Worm (Caenorhabditis elegans) whole organism, L1 larva: Measurements from ENCODE around the gene nspb-5.

Experiments
- C04F5.9 ChIP-seq: sonication (generic microtip); optimal IDR thresholded peaks from 2 replicates; lab custom pipeline; 2016; ENCODE audit warnings: missing genetic modification characterization, missing compliant biosample characterization
- C16A3.4 ChIP-seq: fragments of 150-350 bp; optimal IDR thresholded peaks from 2 replicates; lab custom pipeline; 2014; ENCODE audit warnings: missing biosample characterization, missing genetic modification characterization
- C34B4.2 ChIP-seq: sonication (generic microtip); optimal IDR thresholded peaks from 2 replicates; lab custom pipeline; 2017; ENCODE audit warnings: mild to moderate bottlenecking, missing genetic modification characterization, missing compliant biosample characterization
- F16B12.6 ChIP-seq: fragments of 150-350 bp; optimal IDR thresholded peaks from 2 replicates; lab custom pipeline; 2014; ENCODE audit warnings: missing biosample characterization, missing genetic modification characterization
- aha-1 ChIP-seq: fragments of 150-350 bp; optimal IDR thresholded peaks from 2 replicates; lab custom pipeline; 2014; ENCODE audit warnings: missing biosample characterization, missing genetic modification characterization
- ama-1 ChIP-seq: fragments of 150-350 bp; optimal IDR thresholded peaks from 2 replicates; lab custom pipeline; 2014
- blmp-1 ChIP-seq: fragments of 150-350 bp; optimal IDR thresholded peaks from 2 replicates; lab custom pipeline; 2014; ENCODE audit warnings: missing biosample characterization, missing genetic modification characterization
- ceh-8 ChIP-seq: fragments of 200-800 bp; sonication (Bioruptor generic); optimal IDR thresholded peaks from 2 replicates; lab custom pipeline; 2018; ENCODE audit warnings: mild to moderate bottlenecking, missing genetic modification characterization, moderate library complexity, missing compliant biosample characterization
- ceh-88 ChIP-seq: fragments of 200-800 bp; sonication (Bioruptor generic); IDR thresholded peaks from 2 replicates; pipeline ENCODE4 v1.3.6; 2022; ENCODE audit warnings: missing genetic modification characterization, missing compliant biosample characterization
- dpl-1 ChIP-seq, 3 experiments: fragments of 150-350 bp in 2 of 3; sonication (generic microtip) in 1 of 3; optimal IDR thresholded peaks; 2 replicates each; lab custom pipeline; 2014 to 2017; ENCODE audit warnings: missing biosample characterization in 3 of 3, missing genetic modification characterization in 3 of 3, missing genetic modification reagents in 3 of 3
- dsc-1 ChIP-seq: sonication (generic microtip); optimal IDR thresholded peaks from 2 replicates; lab custom pipeline; 2016; ENCODE audit warnings: mild to moderate bottlenecking, missing genetic modification characterization, missing compliant biosample characterization
- efl-1 ChIP-seq, 4 experiments: fragments of 150-350 bp; optimal IDR thresholded peaks in 3 of 4; peaks in 1 of 4; 1 replicate in 1 of 4; 2 replicates in 3 of 4; lab custom pipeline; 2014; ENCODE audit warnings: missing biosample characterization in 2 of 4, missing genetic modification characterization in 2 of 4, missing genetic modification reagents in 2 of 4
- efl-3 ChIP-seq: fragments of 200-800 bp; sonication (Bioruptor generic); optimal IDR thresholded peaks from 2 replicates; lab custom pipeline; 2018; ENCODE audit warnings: mild to moderate bottlenecking, missing genetic modification characterization, missing compliant biosample characterization
- egl-13 ChIP-seq: sonication (generic microtip); optimal IDR thresholded peaks from 2 replicates; lab custom pipeline; 2016; ENCODE audit warnings: missing genotype, missing genetic modification reagents, missing genetic modification characterization, missing compliant biosample characterization
- elt-3 ChIP-seq, 6 experiments: fragments of 150-350 bp in 1 of 6; sonication (generic microtip); optimal IDR thresholded peaks; 2 replicates each; lab custom pipeline; 2017 to 2018; ENCODE audit warnings: missing biosample characterization in 6 of 6, missing genetic modification characterization in 6 of 6, inconsistent platforms in 1 of 6
- ets-5 ChIP-seq: fragments of 200-800 bp; sonication (Bioruptor generic); IDR thresholded peaks from 2 replicates; pipeline ENCODE4 v1.3.6; 2022; ENCODE audit warnings: missing genetic modification characterization, missing compliant biosample characterization
- fkh-4 ChIP-seq: sonication (generic microtip); optimal IDR thresholded peaks from 2 replicates; lab custom pipeline; 2016; ENCODE audit warnings: missing compliant biosample characterization, missing genetic modification characterization, borderline replicate concordance
- fkh-8 ChIP-seq: sonication (generic microtip); optimal IDR thresholded peaks from 2 replicates; lab custom pipeline; 2016; ENCODE audit warnings: mild to moderate bottlenecking, missing genetic modification characterization, missing compliant biosample characterization
- grh-1 ChIP-seq: fragments of 200-800 bp; sonication (Bioruptor generic); IDR thresholded peaks from 2 replicates; pipeline ENCODE4 v1.3.6; 2022; ENCODE audit warnings: missing genetic modification reagents, missing genetic modification characterization, missing compliant biosample characterization
- hpl-2 ChIP-seq: fragments of 150-350 bp; optimal IDR thresholded peaks from 2 replicates; lab custom pipeline; 2014; ENCODE audit warnings: missing biosample characterization, missing genetic modification reagents, missing genetic modification characterization
- isw-1 ChIP-seq: fragments of 200-800 bp; sonication (Bioruptor generic); IDR thresholded peaks from 2 replicates; pipeline ENCODE4 v1.3.6; 2022; ENCODE audit warnings: missing genetic modification characterization, missing compliant biosample characterization
- lin-35 ChIP-seq, 2 experiments: fragments of 150-350 bp; optimal IDR thresholded peaks; 2 replicates each; lab custom pipeline; 2014; ENCODE audit warnings: missing biosample characterization in 2 of 2, missing genetic modification characterization in 2 of 2, missing genetic modification reagents in 2 of 2
- lin-39 ChIP-seq: fragments of 150-350 bp; optimal IDR thresholded peaks from 2 replicates; lab custom pipeline; 2014; ENCODE audit warnings: missing biosample characterization, missing genetic modification reagents, missing genetic modification characterization
- lir-3 ChIP-seq: sonication (generic microtip); optimal IDR thresholded peaks from 2 replicates; lab custom pipeline; 2016; ENCODE audit warnings: mild to moderate bottlenecking, missing genetic modification characterization, moderate library complexity, missing compliant biosample characterization; ENCODE audit not compliant: poor library complexity
- lsy-2 ChIP-seq, 2 experiments: fragments of 150-350 bp; optimal IDR thresholded peaks; 2 replicates each; lab custom pipeline; 2014; ENCODE audit warnings: missing biosample characterization in 2 of 2, missing genetic modification characterization in 2 of 2
- mef-2 ChIP-seq: fragments of 150-350 bp; optimal IDR thresholded peaks from 2 replicates; lab custom pipeline; 2014; ENCODE audit warnings: missing biosample characterization, missing genetic modification characterization
- mep-1 ChIP-seq: fragments of 150-350 bp; optimal IDR thresholded peaks from 2 replicates; lab custom pipeline; 2014; ENCODE audit warnings: missing biosample characterization, missing genetic modification characterization
- nhr-19 ChIP-seq: fragments of 200-800 bp; sonication (Bioruptor generic); conservative IDR thresholded peaks from 2 replicates; pipeline ENCODE4 v1.3.6; 2022; ENCODE audit warnings: missing genetic modification characterization, missing compliant biosample characterization
- nhr-20 ChIP-seq: sonication (generic microtip); optimal IDR thresholded peaks from 2 replicates; lab custom pipeline; 2016; ENCODE audit warnings: mild to moderate bottlenecking, missing genetic modification characterization, missing compliant biosample characterization
- nhr-237 ChIP-seq: fragments of 150-350 bp; optimal IDR thresholded peaks from 2 replicates; lab custom pipeline; 2014; ENCODE audit warnings: missing biosample characterization, missing genetic modification characterization
- nhr-28 ChIP-seq: fragments of 150-350 bp; optimal IDR thresholded peaks from 2 replicates; lab custom pipeline; 2014; ENCODE audit warnings: missing biosample characterization, missing genetic modification characterization
- nhr-71 ChIP-seq: sonication (generic microtip); optimal IDR thresholded peaks from 2 replicates; lab custom pipeline; 2016; ENCODE audit warnings: mild to moderate bottlenecking, missing genetic modification characterization, moderate library complexity, missing compliant biosample characterization
- nhr-76 ChIP-seq: sonication (generic microtip); optimal IDR thresholded peaks from 2 replicates; lab custom pipeline; 2017; ENCODE audit warnings: missing biosample characterization, missing genetic modification characterization
- nhr-84 ChIP-seq: sonication (generic microtip); optimal IDR thresholded peaks from 2 replicates; lab custom pipeline; 2017; ENCODE audit warnings: missing biosample characterization, missing genetic modification characterization
- nhr-85 ChIP-seq: sonication (generic microtip); peaks from one replicate; lab custom pipeline; 2016; ENCODE audit warnings: missing genetic modification characterization, inconsistent platforms, missing compliant biosample characterization
- pax-3 ChIP-seq: fragments of 200-800 bp; sonication (Bioruptor generic); optimal IDR thresholded peaks from 2 replicates; lab custom pipeline; 2018; ENCODE audit warnings: mild to moderate bottlenecking, missing genetic modification characterization, moderate library complexity, missing compliant biosample characterization
- rnt-1 ChIP-seq: sonication (generic microtip); optimal IDR thresholded peaks from 2 replicates; lab custom pipeline; 2016; ENCODE audit warnings: mild to moderate bottlenecking, missing genetic modification characterization, moderate library complexity, missing compliant biosample characterization
- skn-1 ChIP-seq: fragments of 150-350 bp; optimal IDR thresholded peaks from 2 replicates; lab custom pipeline; 2014; ENCODE audit warnings: missing biosample characterization, missing genetic modification characterization
- sptf-1 ChIP-seq: fragments of 150-350 bp; optimal IDR thresholded peaks from 2 replicates; lab custom pipeline; 2014; ENCODE audit warnings: missing biosample characterization, missing genetic modification characterization
- sup-37 ChIP-seq: fragments of 200-800 bp; sonication (Bioruptor generic); optimal IDR thresholded peaks from 2 replicates; lab custom pipeline; 2018; ENCODE audit warnings: mild to moderate bottlenecking, missing genetic modification characterization, missing compliant biosample characterization
- swsn-7 ChIP-seq: sonication (generic microtip); optimal IDR thresholded peaks from 2 replicates; lab custom pipeline; 2016; ENCODE audit warnings: missing genetic modification characterization, missing compliant biosample characterization
- tbx-2 ChIP-seq: sonication (generic microtip); optimal IDR thresholded peaks from 2 replicates; lab custom pipeline; 2016; ENCODE audit warnings: missing genetic modification characterization, missing compliant biosample characterization
- tlp-1 ChIP-seq: fragments of 150-350 bp; optimal IDR thresholded peaks from 2 replicates; lab custom pipeline; 2014; ENCODE audit warnings: missing biosample characterization, missing genetic modification characterization
- unc-30 ChIP-seq: sonication (generic microtip); optimal IDR thresholded peaks from 2 replicates; lab custom pipeline; 2017; ENCODE audit warnings: missing biosample characterization, missing genetic modification characterization
- unc-62 ChIP-seq: fragments of 150-350 bp; optimal IDR thresholded peaks from 2 replicates; lab custom pipeline; 2014; ENCODE audit warnings: missing biosample characterization, missing genetic modification reagents, missing genetic modification characterization
- unc-86 ChIP-seq: sonication (generic microtip); optimal IDR thresholded peaks from 2 replicates; lab custom pipeline; 2016; ENCODE audit warnings: missing genetic modification characterization, missing compliant biosample characterization
- unc-98 ChIP-seq: fragments of 200-800 bp; sonication (Bioruptor generic); IDR thresholded peaks from 2 replicates; pipeline ENCODE4 v1.3.6; 2022; ENCODE audit warnings: missing genetic modification characterization, missing compliant biosample characterization
- vab-15 ChIP-seq: sonication (generic microtip); optimal IDR thresholded peaks from 2 replicates; lab custom pipeline; 2017; ENCODE audit warnings: missing genotype, mild to moderate bottlenecking, missing genetic modification characterization, missing compliant biosample characterization
- xbp-1 ChIP-seq: sonication (generic microtip); optimal IDR thresholded peaks from 2 replicates; lab custom pipeline; 2016; ENCODE audit warnings: missing genetic modification characterization, missing compliant biosample characterization
- zag-1 ChIP-seq: fragments of 150-350 bp; optimal IDR thresholded peaks from 2 replicates; lab custom pipeline; 2014; ENCODE audit warnings: missing biosample characterization, missing genetic modification characterization
- ztf-11 ChIP-seq, 2 experiments: sonication (generic microtip); optimal IDR thresholded peaks; 2 replicates each; lab custom pipeline; 2016 to 2017; ENCODE audit warnings: missing genetic modification characterization in 2 of 2, missing biosample characterization in 1 of 2, missing compliant biosample characterization in 1 of 2
- ztf-4 ChIP-seq: fragments of 150-350 bp; optimal IDR thresholded peaks from 2 replicates; lab custom pipeline; 2014; ENCODE audit warnings: missing biosample characterization, missing genetic modification characterization

nspb-5 gene

DNA sequence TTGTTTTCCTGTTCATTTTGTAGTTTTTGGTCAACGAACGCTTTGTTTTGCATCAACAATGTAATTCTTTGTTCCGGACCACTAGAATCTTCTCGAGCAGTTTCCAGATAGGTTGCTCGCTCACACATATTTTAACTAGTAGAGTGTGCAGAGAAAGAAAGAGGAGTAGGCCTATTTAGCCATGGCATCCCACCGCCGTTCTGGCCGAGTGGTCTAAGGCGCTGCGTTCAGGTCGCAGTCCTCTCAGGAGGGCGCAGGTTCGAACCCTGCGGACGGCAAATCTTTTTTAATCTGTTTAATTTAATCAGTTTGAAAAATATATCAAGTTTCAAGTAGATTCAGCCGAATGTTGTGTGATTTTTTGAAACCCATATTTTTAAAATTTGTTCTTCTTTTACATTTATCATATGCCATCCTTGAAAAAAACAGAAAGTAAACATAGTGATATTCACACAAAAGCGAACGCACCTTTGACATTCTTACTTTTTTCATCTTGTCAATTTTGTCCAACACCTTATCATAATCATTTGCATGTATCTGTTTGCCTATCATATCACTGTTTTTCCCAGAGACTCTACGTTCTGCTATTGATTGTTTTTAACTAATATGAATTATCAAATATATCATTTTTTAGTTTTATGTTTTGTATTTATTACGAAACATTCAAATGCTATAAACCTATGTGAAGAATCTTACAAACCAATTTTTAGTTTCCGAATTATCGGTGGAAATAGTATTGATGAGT lies 42.0 kb upstream of the nspb-5 start, which contains the start of gene try-3:
Gene try-3, plus strand, starts transcription at position 532 of the 745 bp plus-strand sequence.
- TF ChIP-seq efl-1 (optimal IDR thresholded peaks at IDR 0.05; lab: Kevin White, UChicago): peak; percentile 60 to 72
- TF ChIP-seq efl-1 (GFP tag; optimal IDR thresholded peaks at IDR 0.05 in 1 of 2; lab: Kevin White, UChicago): peak; percentile 56 to 95
- no peak for TF ChIP-seq C04F5.9
- TF ChIP-seq ets-5 (GFP tag; lab: Robert Waterston, UW): no peak
- TF ChIP-seq sup-37 (GFP tag; lab: Kevin White, UChicago): no peak
- TF ChIP-seq nhr-237: peak; percentile 22
- peak; percentile 55 for TF ChIP-seq ceh-8 (GFP tag; lab: Kevin White, UChicago)
- TF ChIP-seq xbp-1 (tag; lab: Kevin White, UChicago): peak; percentile 62
- TF ChIP-seq isw-1: peak; percentile 30
- peak; percentile 60 for TF ChIP-seq nhr-19 (GFP tag; lab: Robert Waterston, UW)
- peak; percentile 65 for TF ChIP-seq C16A3.4 (tag; lab: Kevin White, UChicago)
- peak; percentile 46 to 59 (median 48) for TF ChIP-seq dpl-1 (GFP tag; optimal IDR thresholded peaks at IDR 0.05; lab: Kevin White, UChicago)
- no peak for TF ChIP-seq C34B4.2
- TF ChIP-seq grh-1 (GFP tag; lab: Robert Waterston, UW): peak; percentile 52
- TF ChIP-seq unc-98: no peak
- TF ChIP-seq unc-86 (tag; lab: Kevin White, UChicago): peak; percentile 50
- peak; percentile 64 for TF ChIP-seq tbx-2 (tag; lab: Kevin White, UChicago)
- no peak for TF ChIP-seq ztf-4 (tag; lab: Kevin White, UChicago)
- TF ChIP-seq mep-1 (tag; lab: Kevin White, UChicago): peak; percentile 63
- TF ChIP-seq rnt-1 (tag; lab: Kevin White, UChicago): peak; percentile 84
- no peak for TF ChIP-seq lin-39 (tag; lab: Kevin White, UChicago)
- TF ChIP-seq unc-30 (tag; lab: Kevin White, UChicago): no peak
- peak; percentile 52 for TF ChIP-seq pax-3
- no peak for TF ChIP-seq hpl-2 (GFP tag; lab: Kevin White, UChicago)
- TF ChIP-seq sptf-1 (tag; lab: Kevin White, UChicago): no peak
- no peak for TF ChIP-seq blmp-1 (tag; lab: Kevin White, UChicago)
- peak; percentile 75 to 78 for TF ChIP-seq lin-35 (GFP tag; optimal IDR thresholded peaks at IDR 0.05; lab: Kevin White, UChicago)
- TF ChIP-seq efl-3: no peak
- TF ChIP-seq ceh-88 (GFP tag; lab: Robert Waterston, UW): peak; percentile 53; the same call in 1 of the 2 replicates
- no peak for TF ChIP-seq vab-15 (tag; lab: Kevin White, UChicago)
- TF ChIP-seq nhr-85 (tag; lab: Kevin White, UChicago): peak; percentile 68
- no peak for TF ChIP-seq nhr-84 (tag; lab: Kevin White, UChicago)
- TF ChIP-seq nhr-76 (tag; lab: Kevin White, UChicago): no peak
- TF ChIP-seq skn-1 (tag; lab: Kevin White, UChicago): peak; percentile 72
- peak; percentile 83 for TF ChIP-seq nhr-71 (tag; lab: Kevin White, UChicago)
- TF ChIP-seq lsy-2 (tag; optimal IDR thresholded peaks at IDR 0.05; lab: Kevin White, UChicago): peak; percentile 60 to 72
- no peak for TF ChIP-seq tlp-1
- TF ChIP-seq fkh-8 (tag; lab: Kevin White, UChicago): peak; percentile 82
- TF ChIP-seq egl-13 (tag; lab: Kevin White, UChicago): peak; percentile 66
- no peak for TF ChIP-seq fkh-4
- TF ChIP-seq dsc-1 (tag; lab: Kevin White, UChicago): peak; percentile 69
- TF ChIP-seq nhr-28 (tag; lab: Kevin White, UChicago): no peak
- peak; percentile 79 for TF ChIP-seq nhr-20 (tag; lab: Kevin White, UChicago)
- no peak for TF ChIP-seq mef-2
- no peak for TF ChIP-seq unc-62 (GFP tag; lab: Kevin White, UChicago)
- TF ChIP-seq F16B12.6: peak; percentile 2
- TF ChIP-seq zag-1 (tag; lab: Kevin White, UChicago): no peak
- TF ChIP-seq ama-1 (lab: Kevin White, UChicago): no peak
- no peak for TF ChIP-seq aha-1 (tag; lab: Kevin White, UChicago)
- peak; percentile 54 for TF ChIP-seq lir-3 (tag; lab: Kevin White, UChicago)
- TF ChIP-seq ztf-11 (tag; optimal IDR thresholded peaks at IDR 0.05; lab: Kevin White, UChicago): peak in 1 of 2 experiments; percentile 31
- TF ChIP-seq elt-3 (tag; optimal IDR thresholded peaks at IDR 0.05; lab: Kevin White, UChicago): peak in 3 of 6 experiments; percentile 6 to 30 (median 13)
- TF ChIP-seq swsn-7: peak; percentile 74
